Worm (Caenorhabditis elegans): Measurements from ENCODE around the gene F44E5.5.

The F44E5.5 gene

ce11 chrII:11759277-11759676 lies at the start of gene F44E5.5, which contains the start of gene F44E5.4:
Gene F44E5.5, plus strand, starts transcription at chrII:11759662.
Gene F44E5.4, minus strand, starts transcription at chrII:11759311.
- peak; percentile 76 for TF ChIP-seq B0310.2 (tag; optimal IDR thresholded peaks at IDR 0.05)
- peak; percentile 60 for TF ChIP-seq hnd-1 (tag; optimal IDR thresholded peaks at IDR 0.05)
- TF ChIP-seq tra-4 (tag; optimal IDR thresholded peaks at IDR 0.05), result peak; percentile 47
- peak; percentile 80 for TF ChIP-seq tbx-11 (GFP tag; IDR thresholded peaks at IDR 0.05)
- peak; percentile 87 for TF ChIP-seq sea-1 (GFP tag; conservative IDR thresholded peaks at IDR 0.05)
- peak; percentile 82; the same call in 1 of the 2 replicates for TF ChIP-seq flt-1 (GFP tag; IDR thresholded peaks at IDR 0.05)
- TF ChIP-seq tbx-37 (GFP tag; conservative IDR thresholded peaks at IDR 0.05), result peak; percentile 71
- TF ChIP-seq F13C5.2 (tag; optimal IDR thresholded peaks at IDR 0.05), result peak; percentile 68
- TF ChIP-seq scrt-1 (GFP tag; IDR thresholded peaks at IDR 0.05), result peak; percentile 81
- TF ChIP-seq hmg-4 (GFP tag; optimal IDR thresholded peaks at IDR 0.05), result peak; percentile 34
- peak; percentile 42 for TF ChIP-seq ceh-36 (tag; optimal IDR thresholded peaks at IDR 0.05)
- TF ChIP-seq pes-1 (GFP tag; IDR thresholded peaks at IDR 0.05), result peak; percentile 84

- no peak for TF ChIP-seq hnd-1 (tag; optimal IDR thresholded peaks at IDR 0.05)
- no peak for TF ChIP-seq sea-1 (GFP tag; conservative IDR thresholded peaks at IDR 0.05)
- no peak for TF ChIP-seq tbx-37 (GFP tag; conservative IDR thresholded peaks at IDR 0.05)
- TF ChIP-seq F13C5.2 (tag; optimal IDR thresholded peaks at IDR 0.05), result no peak
- no peak for TF ChIP-seq flt-1 (GFP tag; IDR thresholded peaks at IDR 0.05)
- TF ChIP-seq ceh-13 (GFP tag; optimal IDR thresholded peaks at IDR 0.05), result no peak
Measured at ce11 chrII:11710771-11711170, 48.7 kb upstream of the F44E5.5 start.

ce11 chrII:11713569-11713968 lies 45.9 kb upstream of the F44E5.5 start, which contains the start of gene F13D12.10:
Gene F13D12.10, plus strand, starts transcription at chrII:11713799.
- TF ChIP-seq sea-1 (GFP tag; conservative IDR thresholded peaks at IDR 0.05) (no peak), ceh-13 (GFP tag; optimal IDR thresholded peaks at IDR 0.05) (no peak), scrt-1 (GFP tag; IDR thresholded peaks at IDR 0.05) (no peak), F13C5.2 (tag; optimal IDR thresholded peaks at IDR 0.05) (no peak), ama-1 (optimal IDR thresholded peaks at IDR 0.05) (no peak), flt-1 (GFP tag; IDR thresholded peaks at IDR 0.05) (no peak), tbx-37 (GFP tag; conservative IDR thresholded peaks at IDR 0.05) (no peak), hmg-4 (GFP tag; optimal IDR thresholded peaks at IDR 0.05) (no peak), B0310.2 (tag; optimal IDR thresholded peaks at IDR 0.05) (no peak), ets-7 (tag; optimal IDR thresholded peaks at IDR 0.05) (no peak), pes-1 (GFP tag; IDR thresholded peaks at IDR 0.05) (no peak), hmbx-1 (tag; optimal IDR thresholded peaks at IDR 0.05) (no peak), hnd-1 (tag; optimal IDR thresholded peaks at IDR 0.05) (no peak), aly-1 (tag; optimal IDR thresholded peaks at IDR 0.05) (no peak), tbx-11 (GFP tag; IDR thresholded peaks at IDR 0.05) (no peak), tra-4 (tag; optimal IDR thresholded peaks at IDR 0.05) (no peak), ceh-36 (tag; optimal IDR thresholded peaks at IDR 0.05) (no peak)

- no peak for TF ChIP-seq aly-1 (tag; optimal IDR thresholded peaks at IDR 0.05)
- TF ChIP-seq pes-1 (GFP tag; IDR thresholded peaks at IDR 0.05), result no peak
- no peak for TF ChIP-seq hmg-4 (GFP tag; optimal IDR thresholded peaks at IDR 0.05)
- no peak for TF ChIP-seq B0310.2 (tag; optimal IDR thresholded peaks at IDR 0.05)
- no peak for TF ChIP-seq F13C5.2 (tag; optimal IDR thresholded peaks at IDR 0.05)
- no peak for TF ChIP-seq flt-1 (GFP tag; IDR thresholded peaks at IDR 0.05)
- no peak for TF ChIP-seq sea-1 (GFP tag; conservative IDR thresholded peaks at IDR 0.05)
- no peak for TF ChIP-seq hnd-1 (tag; optimal IDR thresholded peaks at IDR 0.05)
- TF ChIP-seq tra-4 (tag; optimal IDR thresholded peaks at IDR 0.05), result no peak
- TF ChIP-seq ets-7 (tag; optimal IDR thresholded peaks at IDR 0.05), result no peak
- TF ChIP-seq tbx-37 (GFP tag; conservative IDR thresholded peaks at IDR 0.05), result no peak
- no peak for TF ChIP-seq tbx-11 (GFP tag; IDR thresholded peaks at IDR 0.05)
- no peak for TF ChIP-seq ama-1 (optimal IDR thresholded peaks at IDR 0.05)
- TF ChIP-seq hmbx-1 (tag; optimal IDR thresholded peaks at IDR 0.05), result no peak
- no peak for TF ChIP-seq scrt-1 (GFP tag; IDR thresholded peaks at IDR 0.05)
- no peak for TF ChIP-seq ceh-36 (tag; optimal IDR thresholded peaks at IDR 0.05)
- TF ChIP-seq ceh-13 (GFP tag; optimal IDR thresholded peaks at IDR 0.05), result no peak
Measured at ce11 chrII:11714728-11715127, 44.7 kb upstream of the F44E5.5 start.

- TF ChIP-seq aly-1 (tag; optimal IDR thresholded peaks at IDR 0.05) (no peak), hmbx-1 (tag; optimal IDR thresholded peaks at IDR 0.05) (no peak), sea-1 (GFP tag; conservative IDR thresholded peaks at IDR 0.05) (no peak), tbx-37 (GFP tag; conservative IDR thresholded peaks at IDR 0.05) (no peak)
Measured at ce11 chrII:11719533-11719932, 39.9 kb upstream of the F44E5.5 start.

- TF ChIP-seq B0310.2 (tag; optimal IDR thresholded peaks at IDR 0.05), result no peak
- TF ChIP-seq ceh-36 (tag; optimal IDR thresholded peaks at IDR 0.05), result no peak
- no peak for TF ChIP-seq pes-1 (GFP tag; IDR thresholded peaks at IDR 0.05)
- no peak for TF ChIP-seq hmbx-1 (tag; optimal IDR thresholded peaks at IDR 0.05)
- TF ChIP-seq hnd-1 (tag; optimal IDR thresholded peaks at IDR 0.05), result no peak
- no peak for TF ChIP-seq flt-1 (GFP tag; IDR thresholded peaks at IDR 0.05)
- no peak for TF ChIP-seq aly-1 (tag; optimal IDR thresholded peaks at IDR 0.05)
- TF ChIP-seq ama-1 (optimal IDR thresholded peaks at IDR 0.05), result no peak
- no peak for TF ChIP-seq ets-7 (tag; optimal IDR thresholded peaks at IDR 0.05)
- TF ChIP-seq ceh-13 (GFP tag; optimal IDR thresholded peaks at IDR 0.05), result no peak
Measured at ce11 chrII:11720102-11720501, 39.4 kb upstream of the F44E5.5 start, which contains the start of gene F13D12.3. Gene F13D12.3, plus strand, starts transcription at chrII:11720402.

- TF ChIP-seq hmbx-1 (tag; optimal IDR thresholded peaks at IDR 0.05) (no peak), B0310.2 (tag; optimal IDR thresholded peaks at IDR 0.05) (no peak), F13C5.2 (tag; optimal IDR thresholded peaks at IDR 0.05) (no peak), sea-1 (GFP tag; conservative IDR thresholded peaks at IDR 0.05) (no peak), ceh-13 (GFP tag; optimal IDR thresholded peaks at IDR 0.05) (no peak), tbx-11 (GFP tag; IDR thresholded peaks at IDR 0.05) (no peak), aly-1 (tag; optimal IDR thresholded peaks at IDR 0.05) (no peak), scrt-1 (GFP tag; IDR thresholded peaks at IDR 0.05) (no peak), tra-4 (tag; optimal IDR thresholded peaks at IDR 0.05) (no peak), ets-7 (tag; optimal IDR thresholded peaks at IDR 0.05) (no peak), ama-1 (optimal IDR thresholded peaks at IDR 0.05) (no peak), hmg-4 (GFP tag; optimal IDR thresholded peaks at IDR 0.05) (no peak), pes-1 (GFP tag; IDR thresholded peaks at IDR 0.05) (no peak), hnd-1 (tag; optimal IDR thresholded peaks at IDR 0.05) (no peak), flt-1 (GFP tag; IDR thresholded peaks at IDR 0.05) (no peak)
Measured at ce11 chrII:11720819-11721218, 38.6 kb upstream of the F44E5.5 start.
